Fruit fly (Drosophila melanogaster): ENCODE data around the gene HLH4C.

The HLH4C gene

dm6 chrX:4643887-4644286 is 3.3 kb downstream of the HLH4C start, which contains the start of gene CG3081:
Gene CG3081, minus strand, starts transcription at chrX:4643987.
- no peak for TF ChIP-seq h (optimal IDR thresholded peaks at IDR 0.05)
- TF ChIP-seq ttk (optimal IDR thresholded peaks at IDR 0.05), result no peak
- no peak for TF ChIP-seq Sin3A (optimal IDR thresholded peaks at IDR 0.05)
- TF ChIP-seq Myc (optimal IDR thresholded peaks at IDR 0.05), result no peak
- TF ChIP-seq insv (optimal IDR thresholded peaks at IDR 0.05), result no peak
- no peak for TF ChIP-seq psq (optimal IDR thresholded peaks at IDR 0.05)

- TF ChIP-seq ttk (optimal IDR thresholded peaks at IDR 0.05) (no peak), Myc (optimal IDR thresholded peaks at IDR 0.05) (no peak), Sin3A (optimal IDR thresholded peaks at IDR 0.05) (no peak)
These were observed 11.2 kb downstream of the HLH4C start, which contains the start of the genes Alms1a and pon for dm6 chrX:4635856-4636486. Gene Alms1a, minus strand, starts transcription at chrX:4636004. Gene pon, plus strand, starts transcription at chrX:4636318.

- TF ChIP-seq Sin3A (optimal IDR thresholded peaks at IDR 0.05) (no peak), psq (optimal IDR thresholded peaks at IDR 0.05) (no peak), Myc (optimal IDR thresholded peaks at IDR 0.05) (no peak), ttk (optimal IDR thresholded peaks at IDR 0.05) (no peak), h (optimal IDR thresholded peaks at IDR 0.05) (no peak), insv (optimal IDR thresholded peaks at IDR 0.05) (no peak)
These were observed 16.4 kb downstream of the HLH4C start, which contains the start of gene Alms1b for dm6 chrX:4630836-4631235. Gene Alms1b, minus strand, starts transcription at chrX:4630936.

- TF ChIP-seq h (optimal IDR thresholded peaks at IDR 0.05) (no peak), psq (optimal IDR thresholded peaks at IDR 0.05) (no peak), Myc (optimal IDR thresholded peaks at IDR 0.05) (no peak), ttk (optimal IDR thresholded peaks at IDR 0.05) (no peak), Sin3A (optimal IDR thresholded peaks at IDR 0.05) (no peak), insv (optimal IDR thresholded peaks at IDR 0.05) (no peak)
These were observed 20.1 kb downstream of the HLH4C start for dm6 chrX:4627160-4627559.

dm6 chrX:4618869-4619268 is 28.3 kb downstream of the HLH4C start:
- TF ChIP-seq Sin3A (optimal IDR thresholded peaks at IDR 0.05), result no peak

- TF ChIP-seq h (optimal IDR thresholded peaks at IDR 0.05) (no peak), Sin3A (optimal IDR thresholded peaks at IDR 0.05) (no peak), psq (optimal IDR thresholded peaks at IDR 0.05) (no peak), ttk (optimal IDR thresholded peaks at IDR 0.05) (no peak), Myc (optimal IDR thresholded peaks at IDR 0.05) (no peak), insv (optimal IDR thresholded peaks at IDR 0.05) (no peak)
These were observed 30.1 kb downstream of the HLH4C start, which contains the start of gene peb for dm6 chrX:4616865-4617669. Gene peb, plus strand, starts transcription at chrX:4617564.

dm6 chrX:4615684-4616292 is 31.4 kb downstream of the HLH4C start:
- TF ChIP-seq ttk (optimal IDR thresholded peaks at IDR 0.05) (no peak), insv (optimal IDR thresholded peaks at IDR 0.05) (no peak), psq (optimal IDR thresholded peaks at IDR 0.05) (no peak), Sin3A (optimal IDR thresholded peaks at IDR 0.05) (no peak), Myc (optimal IDR thresholded peaks at IDR 0.05) (no peak), h (optimal IDR thresholded peaks at IDR 0.05) (no peak)

- TF ChIP-seq h (optimal IDR thresholded peaks at IDR 0.05), result no peak
These were observed 32.3 kb downstream of the HLH4C start for dm6 chrX:4614945-4615344.

dm6 chrX:4614325-4614724 is 32.9 kb downstream of the HLH4C start:
- TF ChIP-seq ttk (optimal IDR thresholded peaks at IDR 0.05), result no peak
- TF ChIP-seq Sin3A (optimal IDR thresholded peaks at IDR 0.05), result no peak
- TF ChIP-seq insv (optimal IDR thresholded peaks at IDR 0.05), result no peak
- no peak for TF ChIP-seq Myc (optimal IDR thresholded peaks at IDR 0.05)
- TF ChIP-seq h (optimal IDR thresholded peaks at IDR 0.05), result no peak
- no peak for TF ChIP-seq psq (optimal IDR thresholded peaks at IDR 0.05)

dm6 chrX:4613613-4614012 is 33.6 kb downstream of the HLH4C start:
- no peak for TF ChIP-seq Sin3A (optimal IDR thresholded peaks at IDR 0.05)
- TF ChIP-seq insv (optimal IDR thresholded peaks at IDR 0.05), result no peak
- no peak for TF ChIP-seq h (optimal IDR thresholded peaks at IDR 0.05)
- no peak for TF ChIP-seq Myc (optimal IDR thresholded peaks at IDR 0.05)
- TF ChIP-seq ttk (optimal IDR thresholded peaks at IDR 0.05), result no peak
- no peak for TF ChIP-seq psq (optimal IDR thresholded peaks at IDR 0.05)

dm6 chrX:4612454-4612853 is 34.8 kb downstream of the HLH4C start:
- TF ChIP-seq Myc (optimal IDR thresholded peaks at IDR 0.05) (no peak), insv (optimal IDR thresholded peaks at IDR 0.05) (no peak), psq (optimal IDR thresholded peaks at IDR 0.05) (no peak), h (optimal IDR thresholded peaks at IDR 0.05) (no peak), Sin3A (optimal IDR thresholded peaks at IDR 0.05) (no peak), ttk (optimal IDR thresholded peaks at IDR 0.05) (no peak)

dm6 chrX:4610481-4610880 is 36.7 kb downstream of the HLH4C start:
- TF ChIP-seq Myc (optimal IDR thresholded peaks at IDR 0.05), result no peak
- TF ChIP-seq Sin3A (optimal IDR thresholded peaks at IDR 0.05), result no peak
- no peak for TF ChIP-seq insv (optimal IDR thresholded peaks at IDR 0.05)
- no peak for TF ChIP-seq psq (optimal IDR thresholded peaks at IDR 0.05)
- TF ChIP-seq h (optimal IDR thresholded peaks at IDR 0.05), result no peak
- no peak for TF ChIP-seq ttk (optimal IDR thresholded peaks at IDR 0.05)

All from Kc167 (cell line).